Fruit fly (Drosophila melanogaster) whole organism, larva: Measurements from ENCODE around the gene Larp7.

Experiments used
- noc ChIP-seq: fragments of 200-800 bp; sonication (Bioruptor generic); optimal IDR thresholded peaks from 3 replicates; lab custom pipeline; 2019; ENCODE audit warnings: missing biosample characterization, mild to moderate bottlenecking, missing genetic modification characterization, moderate library complexity

The Larp7 gene

DNA sequence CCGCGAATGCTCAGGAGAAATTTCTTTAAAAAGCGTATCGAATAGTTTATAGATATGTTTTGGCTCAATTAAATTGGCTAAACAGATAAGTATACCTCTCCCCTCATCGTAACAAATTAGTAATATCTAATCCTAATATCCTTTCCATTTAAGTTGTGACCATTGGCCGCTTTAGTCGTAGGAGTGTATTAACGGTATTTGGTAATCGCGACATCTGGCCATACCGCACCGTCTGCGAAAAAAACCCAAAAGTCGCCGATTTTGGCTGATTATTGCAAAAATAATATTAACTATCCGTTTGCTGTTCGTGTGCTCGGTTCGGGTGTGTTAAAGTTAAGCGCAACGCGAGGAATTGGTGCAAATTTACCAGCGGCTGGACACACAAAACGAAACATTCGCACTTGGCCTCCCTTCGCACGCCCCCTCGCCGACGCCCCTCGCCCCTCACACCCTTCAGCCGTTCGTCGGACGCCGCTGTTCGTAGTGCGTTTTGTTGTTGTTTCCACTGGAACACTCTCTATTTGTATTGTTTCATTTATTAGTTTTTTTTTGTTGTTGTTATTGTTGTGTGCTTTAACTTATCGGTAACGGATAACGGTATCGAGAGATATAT, 3.7 kb downstream of the Larp7 start, which contains the start of the genes amx and Dsor1:
amx (minus strand) TSS at position 166 of the 613 bp plus-strand sequence.
Dsor1 (plus strand) TSS at position 172 of the 613 bp plus-strand sequence.
- TF ChIP-seq noc (tag; lab: Kevin White, UChicago): no peak

DNA sequence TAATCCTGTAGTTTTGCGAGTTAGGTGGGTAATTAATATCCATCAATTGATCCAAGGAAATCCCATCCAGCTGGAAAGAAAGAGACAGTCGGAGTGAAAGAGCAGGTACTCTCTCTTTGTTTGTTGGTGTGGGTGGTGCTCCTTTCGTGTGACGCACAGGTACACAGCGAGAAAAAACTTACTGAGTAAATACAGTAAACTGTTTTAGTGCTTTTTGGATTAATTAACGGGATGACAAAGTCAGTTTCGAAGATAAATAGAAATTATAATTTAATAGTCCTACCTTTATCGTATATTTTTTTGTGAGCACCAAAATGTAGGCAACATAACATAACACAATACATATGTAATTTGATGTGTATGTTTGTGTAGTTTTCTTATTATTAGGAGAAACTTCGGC, 4.4 kb downstream of the Larp7 start:
- TF ChIP-seq noc (tag; lab: Kevin White, UChicago): no peak

- TF ChIP-seq noc (tag; lab: Kevin White, UChicago): no peak
Observed at dm6 chrX:9250161-9250831, 6.7 kb downstream of the Larp7 start, which contains the start of gene CG17754. CG17754 (plus strand) TSS chrX:9250420.

DNA sequence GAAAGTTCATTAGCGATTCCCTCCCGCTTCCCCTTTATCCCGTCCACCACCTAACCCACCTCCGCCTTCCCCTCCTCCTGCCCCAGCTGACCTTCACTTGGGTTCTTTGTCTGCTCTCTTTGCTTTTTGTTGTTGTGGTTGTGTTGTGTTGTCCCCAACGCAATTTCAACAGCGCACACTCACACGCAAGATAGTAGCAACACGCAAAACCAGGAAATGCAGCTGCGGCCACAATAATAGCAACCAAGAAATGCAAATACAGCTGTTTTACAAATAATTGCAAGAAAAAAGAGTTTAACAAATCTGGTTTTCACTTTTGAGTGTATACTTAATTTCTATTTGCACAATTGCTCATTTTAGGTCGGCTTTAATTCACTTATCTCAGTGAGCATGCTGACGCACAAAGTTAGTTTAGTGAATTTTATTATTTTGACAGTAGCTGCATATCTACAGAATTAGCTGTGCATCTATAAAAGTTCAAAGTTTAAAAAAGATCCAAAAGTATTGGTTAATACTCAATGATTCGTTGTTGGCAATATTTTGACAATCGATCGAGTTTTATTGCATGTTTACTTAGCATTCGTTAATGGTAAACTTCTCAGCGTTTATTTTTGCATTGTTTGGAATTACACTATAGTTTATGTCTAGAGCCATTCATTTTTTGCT, 7.7 kb downstream of the Larp7 start:
- TF ChIP-seq noc (tag; lab: Kevin White, UChicago): no peak

- no peak for TF ChIP-seq noc (tag; lab: Kevin White, UChicago)
Observed at dm6 chrX:9252051-9252708, 8.6 kb downstream of the Larp7 start.

DNA sequence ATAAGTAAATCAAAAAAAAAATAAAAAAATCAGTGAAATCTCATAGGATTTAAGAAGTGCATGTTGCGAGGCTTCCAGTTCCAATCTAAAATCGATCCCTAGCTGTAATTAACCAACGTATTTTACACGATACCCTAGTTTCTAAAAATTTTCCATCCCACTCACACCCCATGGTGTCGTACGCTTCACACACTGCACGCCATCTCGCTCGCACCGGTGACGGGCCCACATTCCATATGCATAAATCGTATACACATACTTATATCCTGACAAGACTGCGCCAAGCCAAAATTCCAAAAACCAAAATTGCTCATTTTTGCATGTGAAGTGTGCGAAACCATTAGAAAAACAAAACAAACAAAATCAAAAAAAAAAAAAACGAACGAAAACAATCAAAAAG, 11.4 kb downstream of the Larp7 start:
- TF ChIP-seq noc (tag; lab: Kevin White, UChicago): no peak

DNA sequence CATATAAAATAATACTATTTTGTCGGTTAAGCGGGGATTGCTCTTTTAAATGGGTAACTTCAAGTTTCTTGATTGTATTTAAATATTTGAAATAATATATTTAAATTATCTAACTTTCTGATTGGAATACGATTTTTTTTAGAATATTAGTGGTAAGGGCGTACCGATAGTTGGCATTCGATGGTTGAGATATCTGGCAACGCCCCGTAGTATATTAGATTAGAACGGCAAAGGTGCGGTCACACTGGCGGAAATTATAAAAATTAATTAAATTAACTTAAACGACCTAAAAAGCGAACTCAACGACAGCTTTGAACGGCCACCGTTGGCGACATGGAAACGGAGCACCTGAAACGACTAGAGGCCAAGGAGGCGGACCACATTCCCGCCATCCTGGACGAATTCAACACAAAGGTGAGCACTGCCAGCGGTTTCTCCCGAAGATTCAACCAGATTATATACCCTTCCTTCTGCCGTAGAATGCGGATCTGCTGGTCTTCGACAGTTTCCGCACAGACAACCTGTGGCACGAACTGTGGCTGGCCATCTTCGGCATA, 12.4 kb downstream of the Larp7 start, which contains the start of gene ric8a:
ric8a (plus strand) TSS at position 205 of the 557 bp plus-strand sequence.
- no peak for TF ChIP-seq noc (tag; lab: Kevin White, UChicago)

DNA sequence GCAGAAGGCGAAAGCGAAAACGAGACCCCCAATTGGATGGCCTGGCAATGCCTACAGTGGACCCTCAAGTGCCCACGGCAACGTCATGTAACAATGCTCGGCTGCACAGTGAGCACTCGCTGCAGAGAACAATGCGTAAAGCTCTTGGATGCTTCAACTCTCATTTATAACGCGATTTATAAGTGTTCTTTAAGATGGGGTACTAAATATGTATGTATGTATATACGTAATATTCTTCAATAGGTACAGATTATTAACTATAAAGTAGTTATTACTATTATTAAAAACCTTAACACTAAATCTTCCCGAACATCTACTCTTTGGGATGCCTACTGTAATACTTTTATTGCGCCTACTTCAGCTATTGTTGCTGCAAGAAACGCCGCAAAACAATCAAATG, 22.5 kb downstream of the Larp7 start:
- TF ChIP-seq noc (tag; lab: Kevin White, UChicago): no peak

dm6 chrX:9267598-9267997, 24.0 kb downstream of the Larp7 start, which contains the start of gene Erk7:
Erk7 (minus strand) TSS chrX:9267698.
- no peak for TF ChIP-seq noc (tag; lab: Kevin White, UChicago)

- TF ChIP-seq noc (tag; lab: Kevin White, UChicago): no peak
Observed at dm6 chrX:9269825-9270224, 26.2 kb downstream of the Larp7 start, which contains the start of gene CG17440. CG17440 (minus strand) TSS chrX:9269925.

DNA sequence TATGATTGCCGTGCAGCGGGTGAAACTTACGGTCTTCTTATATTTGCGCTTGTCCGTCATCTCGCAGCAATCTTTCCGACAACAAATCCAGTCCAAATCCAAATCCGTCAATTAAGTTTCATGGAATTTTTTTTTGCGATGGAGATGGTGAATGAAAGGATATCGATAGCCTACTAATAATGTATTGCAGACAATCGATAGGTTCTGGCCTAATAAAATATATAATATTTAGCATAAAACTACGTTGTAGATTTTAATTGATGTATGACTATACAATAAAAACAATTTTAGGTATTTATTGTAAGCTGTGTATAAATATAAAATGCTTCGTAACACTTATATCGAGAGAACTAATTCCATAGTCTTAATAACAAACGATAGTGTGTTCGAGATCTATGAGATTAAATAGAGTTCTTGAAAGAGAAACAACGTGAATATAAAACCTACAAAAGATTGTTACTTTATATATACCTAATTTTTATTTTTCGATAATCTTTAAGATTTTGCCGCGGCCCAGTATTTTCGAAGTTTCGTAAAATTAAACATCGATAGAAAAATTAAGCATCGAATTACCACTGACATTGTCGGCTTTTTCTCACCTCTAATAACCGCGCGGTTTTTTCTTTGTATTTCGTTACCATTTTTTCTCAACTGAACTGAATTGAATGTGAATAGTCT, 29.4 kb downstream of the Larp7 start, which contains the start of the genes Cfp1 and Aladin:
Cfp1 (minus strand) TSS at position 131 of the 678 bp plus-strand sequence.
Aladin (plus strand) TSS at position 584 of the 678 bp plus-strand sequence.
- TF ChIP-seq noc (tag; lab: Kevin White, UChicago): no peak

DNA sequence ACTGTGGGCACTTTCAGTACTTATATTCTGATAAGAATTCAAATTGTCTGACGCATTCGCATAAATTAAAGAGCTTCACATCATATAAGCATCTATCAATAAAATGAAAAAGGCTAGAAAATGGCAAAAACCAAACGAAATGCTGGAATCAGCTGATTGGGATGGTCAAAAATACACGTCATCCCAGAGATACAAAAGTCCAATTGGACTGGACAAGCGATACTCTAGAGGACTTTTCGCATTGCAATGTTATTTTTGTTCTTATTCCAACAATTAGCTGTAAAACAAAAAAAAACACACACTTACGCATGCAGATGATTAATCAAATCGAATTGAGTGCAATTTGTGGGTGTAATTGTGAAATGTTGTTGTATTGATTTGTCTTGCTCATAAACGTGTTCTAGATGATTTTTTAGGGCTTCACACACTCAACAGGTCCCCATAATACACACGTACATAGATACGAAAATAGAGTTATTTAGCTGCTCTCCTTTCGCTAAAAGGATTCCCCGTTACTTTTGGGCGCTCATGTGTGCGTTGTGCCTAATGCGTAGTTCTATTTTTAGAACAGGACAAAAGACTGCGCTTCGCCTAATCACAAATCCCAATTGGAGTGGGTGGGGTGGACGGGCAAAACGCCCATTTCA, 38.5 kb downstream of the Larp7 start:
- TF ChIP-seq noc (tag; lab: Kevin White, UChicago): no peak

DNA sequence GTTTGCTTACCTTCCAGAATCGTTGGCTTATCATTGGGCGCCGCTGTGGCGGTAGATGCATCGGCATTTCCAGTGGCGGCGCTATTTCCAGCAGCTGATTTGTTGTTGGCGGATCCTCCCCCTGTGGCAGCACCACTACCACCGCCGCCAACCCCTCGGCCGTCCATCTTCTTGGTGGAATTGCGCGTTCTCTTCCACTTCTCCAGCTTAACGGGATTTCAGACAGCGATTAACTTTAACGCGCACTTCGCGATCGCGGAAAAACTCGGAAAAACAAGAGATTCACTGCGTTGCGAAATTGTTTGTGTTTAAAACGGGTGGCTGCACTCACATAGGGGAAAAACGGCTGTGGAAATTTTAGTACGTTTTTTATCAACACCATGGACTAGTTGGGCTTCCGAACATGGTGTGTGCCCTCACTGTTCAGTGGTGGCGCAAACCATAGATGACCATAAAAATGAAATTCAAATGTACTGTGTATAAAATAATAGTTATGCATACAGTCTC, 39.2 kb downstream of the Larp7 start, which contains the start of gene c11.1:
c11.1 (minus strand) TSS at position 335 of the 507 bp plus-strand sequence.
- no peak for TF ChIP-seq noc (tag; lab: Kevin White, UChicago)
